Worm (Caenorhabditis elegans) whole organism, midembryonic: Measurements from ENCODE around the gene B0563.18.

Source experiments
- T22C8.4 ChIP-seq: fragments of 200-800 bp; sonication (Bioruptor generic); IDR thresholded peaks from 2 replicates; pipeline ENCODE4 v1.3.6; 2022; ENCODE audit warnings: missing genetic modification characterization, missing compliant biosample characterization
- flt-1 ChIP-seq: fragments of 200-800 bp; sonication (Bioruptor generic); IDR thresholded peaks from 2 replicates; pipeline ENCODE4 v1.3.6; 2022; ENCODE audit warnings: missing genetic modification characterization, missing compliant biosample characterization
- klf-2 ChIP-seq: fragments of 200-800 bp; sonication (Bioruptor generic); conservative IDR thresholded peaks from 2 replicates; pipeline ENCODE4 v1.3.6; 2022; ENCODE audit warnings: missing genetic modification reagents, missing genetic modification characterization, missing compliant biosample characterization
- med-1 ChIP-seq: sonication (generic microtip); optimal IDR thresholded peaks from 2 replicates; lab custom pipeline; 2017; ENCODE audit warnings: missing genetic modification characterization, mild to moderate bottlenecking, missing compliant biosample characterization, antibody characterized with exemption, missing genetic modification reagents; ENCODE audit not compliant: insufficient read depth
- ref-1 ChIP-seq: fragments of 200-800 bp; sonication (Bioruptor generic); conservative IDR thresholded peaks from 2 replicates; pipeline ENCODE4 v1.3.6; 2022; ENCODE audit warnings: missing genetic modification reagents, missing genetic modification characterization, missing compliant biosample characterization
- tab-1 ChIP-seq: fragments of 200-800 bp; sonication (Bioruptor generic); IDR thresholded peaks from 2 replicates; pipeline ENCODE4 v1.3.6; 2022; ENCODE audit warnings: missing genetic modification characterization, missing compliant biosample characterization
- ztf-23 ChIP-seq: fragments of 200-800 bp; sonication (Bioruptor generic); IDR thresholded peaks from 2 replicates; pipeline ENCODE4 v1.3.6; 2022; ENCODE audit warnings: missing genetic modification reagents, missing genetic modification characterization, missing compliant biosample characterization
- ztf-29 ChIP-seq: fragments of 200-800 bp; sonication (Bioruptor generic); IDR thresholded peaks from 2 replicates; pipeline ENCODE4 v1.3.6; 2022; ENCODE audit warnings: missing genetic modification reagents, missing genetic modification characterization, missing compliant biosample characterization

- TF ChIP-seq klf-2 (GFP tag; lab: Robert Waterston, UW) (no peak), ztf-29 (GFP tag; lab: Robert Waterston, UW) (no peak), med-1 (GFP tag; lab: Kevin White, UChicago) (no peak), ref-1 (GFP tag; lab: Robert Waterston, UW) (no peak), T22C8.4 (GFP tag; lab: Robert Waterston, UW) (no peak), flt-1 (GFP tag; lab: Robert Waterston, UW) (no peak), tab-1 (GFP tag; lab: Robert Waterston, UW) (no peak), ztf-23 (GFP tag; lab: Robert Waterston, UW) (no peak)
Measured at ce11 chrX:9183836-9184235, 11.5 kb downstream of the B0563.18 start, which contains the start of gene Y81B9A.2.
